Worm (Caenorhabditis elegans) whole organism, dauer: ENCODE data around the gene cutl-26.

Source experiments
- unc-62 ChIP-seq: sonication (generic microtip); optimal IDR thresholded peaks from 2 replicates; lab custom pipeline; 2017; ENCODE audit warnings: missing biosample characterization, missing genetic modification reagents, missing genetic modification characterization

cutl-26 gene

DNA sequence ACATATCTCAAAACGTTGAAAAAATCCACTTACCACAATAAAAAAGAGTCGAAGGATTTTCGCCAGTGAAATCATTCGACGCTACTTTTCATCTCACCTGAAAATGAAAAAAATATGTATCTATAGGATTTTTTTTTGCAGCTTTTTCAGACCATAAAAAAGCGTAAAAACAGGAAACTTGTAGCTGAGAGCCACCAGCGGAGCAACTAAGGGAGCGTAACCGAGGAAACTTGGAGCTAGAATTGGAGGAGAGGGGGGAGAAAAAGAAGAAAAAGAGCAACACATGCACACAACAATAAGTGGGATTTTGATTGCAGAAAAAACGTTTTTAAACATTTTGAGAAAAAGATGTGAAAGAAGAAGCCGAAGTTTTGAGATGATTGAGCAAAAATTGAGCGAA is at the start of gene cutl-26:
Gene cutl-26, minus strand, starts transcription at position 101 of the 400 bp plus-strand sequence.
- no peak for TF ChIP-seq unc-62 (GFP tag; lab: Kevin White, UChicago)

DNA sequence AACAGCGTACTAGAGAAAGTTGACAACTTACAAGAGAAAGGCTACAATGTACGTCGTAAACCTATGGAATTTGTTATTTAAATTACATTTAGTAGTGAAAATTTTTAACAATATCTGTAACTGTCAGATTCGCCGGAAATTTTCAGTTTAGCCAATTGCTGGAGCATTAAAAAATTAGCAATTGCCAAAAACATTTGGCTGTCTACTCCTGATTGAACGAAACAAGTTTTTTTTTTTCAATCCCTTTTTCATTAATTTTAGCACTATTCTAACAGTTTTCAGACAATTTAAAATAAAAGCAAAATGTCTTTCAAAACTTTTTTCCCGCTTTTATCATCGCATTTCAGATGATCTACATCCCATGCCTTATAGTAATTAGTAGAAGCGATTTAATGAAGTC is 49.4 kb upstream of the cutl-26 start:
- TF ChIP-seq unc-62 (GFP tag; lab: Kevin White, UChicago), result no peak

DNA sequence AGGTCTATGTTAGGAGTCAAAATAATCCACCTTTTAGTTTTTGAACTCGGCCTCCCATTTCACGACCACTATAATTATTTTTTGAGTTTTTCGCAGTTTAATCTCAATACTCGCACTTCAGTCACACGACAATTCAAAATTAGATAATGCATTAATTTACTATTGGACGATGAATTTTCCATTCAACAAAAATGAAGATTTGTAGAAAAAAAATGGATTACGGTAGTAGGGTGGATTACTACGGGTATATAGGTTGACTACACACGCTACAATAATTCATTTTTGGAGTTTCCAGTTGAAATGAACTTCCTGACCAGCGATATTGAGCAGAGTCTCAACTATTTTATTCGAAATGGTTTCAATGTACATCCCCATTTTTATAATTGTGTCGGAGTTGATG is 48.9 kb upstream of the cutl-26 start, which contains the start of gene srt-23:
Gene srt-23, plus strand, starts transcription at position 301 of the 400 bp plus-strand sequence.
- no peak for TF ChIP-seq unc-62 (GFP tag; lab: Kevin White, UChicago)

DNA sequence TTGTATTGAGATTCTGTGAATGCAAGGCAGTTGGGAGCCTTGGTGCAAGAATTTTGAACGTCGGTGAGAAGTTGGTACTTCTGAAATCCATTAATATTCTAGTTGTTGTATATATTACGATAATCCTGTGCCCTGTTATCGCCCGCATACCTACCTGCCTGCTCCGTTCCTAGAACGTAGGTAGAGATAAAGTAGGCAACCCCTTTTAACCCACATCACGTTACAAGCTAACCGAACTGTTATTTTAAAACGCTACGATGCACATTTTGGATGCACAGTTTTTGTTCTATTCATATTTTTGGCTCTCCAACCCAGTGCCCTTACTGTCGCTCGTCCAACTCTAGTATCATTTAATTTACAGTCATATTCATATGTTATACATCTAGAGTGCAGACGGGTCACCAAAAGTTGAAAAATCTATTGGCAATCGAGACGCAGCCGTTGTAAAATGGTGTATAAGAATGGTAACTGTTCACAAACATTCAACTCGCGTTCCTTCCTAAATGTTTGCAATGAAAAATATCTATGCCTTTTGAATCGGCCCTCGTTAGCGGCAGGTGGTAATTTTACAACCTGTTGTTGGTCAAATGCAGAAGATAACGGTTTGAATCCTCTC is 46.9 kb upstream of the cutl-26 start:
- TF ChIP-seq unc-62 (GFP tag; lab: Kevin White, UChicago), result no peak

DNA sequence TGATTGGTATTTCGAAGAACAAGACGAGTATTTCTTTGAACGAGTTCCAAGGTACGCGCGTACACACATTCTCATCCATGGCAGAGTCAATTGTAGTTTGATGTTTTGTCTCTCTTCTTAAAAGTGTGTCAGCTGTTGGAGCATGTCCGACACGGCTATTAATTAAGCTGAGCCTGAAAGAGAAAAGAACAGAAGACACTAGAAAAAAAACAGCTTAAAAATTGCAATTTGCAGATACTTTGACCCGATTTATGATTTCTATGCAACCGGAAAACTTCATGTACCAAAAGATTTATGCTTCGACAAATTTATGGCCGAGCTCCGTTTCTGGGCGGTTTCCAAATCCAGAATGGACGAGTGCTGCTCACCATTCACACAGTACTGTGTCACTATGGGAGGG is 42.0 kb upstream of the cutl-26 start:
- TF ChIP-seq unc-62 (GFP tag; lab: Kevin White, UChicago), result no peak

DNA sequence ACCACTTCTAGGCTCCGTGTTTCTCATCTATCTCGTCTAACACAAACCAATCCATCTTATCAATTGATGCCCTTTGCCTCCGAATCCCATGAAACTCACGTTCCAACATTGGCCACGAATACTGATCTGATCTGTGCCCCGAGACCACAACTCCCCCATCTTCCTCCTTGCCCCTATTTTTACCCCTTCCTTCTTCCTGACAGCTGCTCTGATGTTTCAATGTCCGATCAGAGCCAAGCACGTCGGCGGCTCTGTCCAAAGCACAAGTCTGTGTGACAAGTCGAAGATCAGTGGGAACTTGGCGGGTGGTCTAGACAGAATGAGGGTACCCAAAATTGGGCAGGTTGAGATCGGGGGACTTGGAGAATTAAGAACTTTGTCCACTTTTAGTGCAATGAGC is 38.8 kb upstream of the cutl-26 start:
- TF ChIP-seq unc-62 (GFP tag; lab: Kevin White, UChicago), result no peak

DNA sequence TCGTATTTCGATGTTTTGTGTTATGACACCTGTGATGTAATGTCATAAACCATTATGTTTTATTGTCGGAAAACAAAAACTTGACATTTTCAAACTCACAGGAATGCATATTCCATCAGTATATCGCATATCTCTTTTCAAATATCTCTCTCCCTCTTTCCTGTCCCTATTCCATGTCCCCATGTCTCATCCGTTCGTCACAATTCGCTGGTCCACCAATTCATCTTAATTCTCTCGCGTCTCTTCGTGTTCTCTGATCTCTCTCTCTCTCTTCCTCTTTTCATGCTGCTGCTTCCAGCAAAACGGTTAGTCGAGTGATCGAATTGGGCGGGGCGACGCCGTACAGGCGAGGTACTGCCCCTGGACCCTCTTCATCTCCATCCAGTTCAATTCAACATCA is 34.3 kb upstream of the cutl-26 start:
- TF ChIP-seq unc-62 (GFP tag; lab: Kevin White, UChicago), result no peak

DNA sequence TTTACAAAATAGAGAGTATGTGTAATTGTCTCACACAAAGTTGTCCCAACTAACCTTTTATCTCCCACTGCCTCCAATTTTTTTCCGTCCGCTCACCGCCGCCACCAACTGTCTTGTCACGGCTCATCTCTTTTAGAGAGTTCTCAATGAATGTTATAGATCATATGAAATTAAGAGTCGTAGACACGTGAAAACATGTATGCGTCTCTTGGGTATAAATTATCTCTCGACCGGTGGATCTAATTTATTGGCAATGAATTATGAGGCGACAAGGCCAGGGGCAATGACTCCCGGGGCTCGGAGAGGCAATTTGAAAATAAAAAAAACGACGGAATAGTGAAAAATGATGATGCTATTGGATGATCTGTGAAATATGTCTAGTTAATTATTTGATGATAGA is 33.1 kb upstream of the cutl-26 start:
- no peak for TF ChIP-seq unc-62 (GFP tag; lab: Kevin White, UChicago)

DNA sequence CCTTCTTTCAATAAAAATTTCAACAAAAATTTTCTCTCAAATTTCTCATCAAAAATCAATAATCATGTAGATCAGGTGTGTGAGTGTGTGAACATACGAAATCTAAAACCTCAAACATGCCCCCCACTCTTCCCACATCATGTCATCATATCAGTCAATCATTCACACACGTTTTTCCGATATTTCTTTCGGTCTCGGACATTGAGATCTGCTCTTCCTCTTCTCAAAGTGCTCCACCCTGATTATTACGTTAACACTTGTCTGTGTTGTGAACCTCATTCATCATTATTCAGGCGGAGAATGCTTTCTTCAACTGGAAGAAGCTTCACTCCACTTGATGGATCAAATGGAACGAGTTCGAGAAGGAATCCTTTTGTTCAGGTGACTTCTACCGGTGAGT is 28.9 kb upstream of the cutl-26 start, which contains the start of gene kvs-5:
Gene kvs-5, plus strand, starts transcription at position 301 of the 400 bp plus-strand sequence.
- TF ChIP-seq unc-62 (GFP tag; lab: Kevin White, UChicago), result no peak

DNA sequence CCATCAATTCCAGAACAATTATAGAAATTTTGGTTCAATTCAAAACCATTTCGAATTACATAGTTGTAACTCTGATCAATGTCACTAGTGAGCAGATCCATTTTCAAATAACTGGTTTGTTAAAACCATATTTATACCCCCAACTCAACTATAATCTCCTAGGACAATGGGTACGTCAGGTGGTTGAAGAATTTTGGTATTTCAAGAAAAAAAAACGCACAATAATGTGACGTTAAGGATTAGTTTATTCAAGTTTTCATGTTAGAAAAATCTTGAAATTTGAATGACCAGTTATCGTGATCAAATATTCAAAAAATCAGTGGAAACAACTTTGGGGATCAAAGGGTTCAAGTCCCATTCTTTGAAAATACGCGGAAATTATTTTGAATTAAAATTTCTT is 23.4 kb upstream of the cutl-26 start, which contains the start of gene srt-24:
Gene srt-24, minus strand, starts transcription at position 101 of the 400 bp plus-strand sequence.
- no peak for TF ChIP-seq unc-62 (GFP tag; lab: Kevin White, UChicago)

DNA sequence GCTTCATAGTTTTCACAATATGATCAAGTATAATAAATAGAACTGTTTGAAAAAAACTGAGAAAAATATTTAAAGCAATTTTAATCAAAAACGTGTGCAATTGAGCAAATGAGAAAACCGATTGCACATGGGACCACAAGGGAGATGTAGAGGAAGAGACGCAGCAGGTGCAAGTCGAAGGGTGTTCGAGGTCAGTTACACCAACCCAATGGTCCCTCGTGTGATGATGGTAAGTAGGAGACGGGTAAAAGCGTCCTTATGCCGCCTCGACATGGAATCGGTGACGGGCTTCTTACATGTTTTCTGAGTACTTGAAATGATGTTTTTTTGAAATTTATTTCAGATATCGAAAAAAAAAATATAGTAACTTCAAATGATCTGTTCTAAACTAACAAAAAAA is 20.6 kb upstream of the cutl-26 start, which contains the start of gene Y55F3C.9:
Gene Y55F3C.9, minus strand, starts transcription at position 101 of the 400 bp plus-strand sequence.
- TF ChIP-seq unc-62 (GFP tag; lab: Kevin White, UChicago), result no peak

DNA sequence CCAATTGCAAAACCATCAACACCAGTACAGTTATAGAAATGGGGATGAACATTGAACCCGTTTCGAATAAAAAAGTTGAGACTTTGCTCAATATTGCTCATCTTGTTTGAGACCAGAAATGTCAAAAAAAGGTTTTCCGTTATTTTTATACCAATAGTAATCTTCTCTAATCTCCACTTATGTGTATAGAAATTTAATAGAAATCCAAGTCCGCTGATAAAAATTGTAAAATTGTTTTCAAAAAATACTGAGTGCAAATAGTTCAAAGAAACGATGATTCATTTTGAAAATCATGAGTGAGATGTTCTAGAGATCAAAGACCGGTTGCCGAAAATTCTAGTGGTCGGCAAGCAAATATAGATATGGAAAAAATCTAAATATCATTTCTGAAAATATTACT is 11.8 kb upstream of the cutl-26 start, which contains the start of gene Y55F3C.10:
Gene Y55F3C.10, minus strand, starts transcription at position 101 of the 400 bp plus-strand sequence.
- TF ChIP-seq unc-62 (GFP tag; lab: Kevin White, UChicago), result no peak

DNA sequence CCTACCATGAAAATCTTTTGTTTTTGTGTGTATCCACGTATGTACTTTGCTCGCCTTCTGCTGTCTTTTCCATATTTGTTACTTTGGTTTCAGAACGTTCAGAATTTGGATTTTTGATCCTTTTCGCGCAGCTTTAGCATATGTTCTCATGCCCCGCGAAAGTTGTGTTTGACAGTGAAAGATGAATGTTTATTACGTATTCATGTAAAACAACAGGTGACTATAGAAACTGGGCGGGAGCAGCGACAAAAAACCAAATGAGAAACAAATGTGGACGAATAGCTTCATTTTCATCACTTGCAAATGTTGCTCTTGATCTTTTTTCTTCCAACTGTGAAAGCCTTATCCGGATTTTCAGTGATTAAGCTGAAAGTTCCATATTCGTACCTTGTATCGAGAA is 8.8 kb upstream of the cutl-26 start, which contains the start of gene clec-164:
Gene clec-164, plus strand, starts transcription at position 301 of the 400 bp plus-strand sequence.
- TF ChIP-seq unc-62 (GFP tag; lab: Kevin White, UChicago), result no peak

DNA sequence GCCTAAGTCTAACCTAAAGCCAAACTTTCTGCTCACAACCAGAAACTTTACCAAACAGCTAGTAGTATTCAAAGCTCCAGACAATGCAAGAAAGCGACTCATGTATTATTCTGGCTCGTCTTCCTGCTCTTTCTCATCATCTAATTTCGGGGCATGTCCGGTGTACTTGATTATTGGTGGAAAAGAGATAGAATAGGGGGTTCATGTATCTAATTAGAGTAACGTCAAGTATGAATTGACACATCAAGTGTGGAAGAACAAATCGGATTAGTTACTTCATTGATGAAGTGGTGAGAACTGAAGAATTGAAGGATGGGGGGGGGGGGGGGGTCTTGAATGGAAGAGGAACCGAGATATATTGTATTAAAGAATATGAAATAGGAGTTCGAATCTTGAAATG is 7.9 kb upstream of the cutl-26 start:
- no peak for TF ChIP-seq unc-62 (GFP tag; lab: Kevin White, UChicago)

DNA sequence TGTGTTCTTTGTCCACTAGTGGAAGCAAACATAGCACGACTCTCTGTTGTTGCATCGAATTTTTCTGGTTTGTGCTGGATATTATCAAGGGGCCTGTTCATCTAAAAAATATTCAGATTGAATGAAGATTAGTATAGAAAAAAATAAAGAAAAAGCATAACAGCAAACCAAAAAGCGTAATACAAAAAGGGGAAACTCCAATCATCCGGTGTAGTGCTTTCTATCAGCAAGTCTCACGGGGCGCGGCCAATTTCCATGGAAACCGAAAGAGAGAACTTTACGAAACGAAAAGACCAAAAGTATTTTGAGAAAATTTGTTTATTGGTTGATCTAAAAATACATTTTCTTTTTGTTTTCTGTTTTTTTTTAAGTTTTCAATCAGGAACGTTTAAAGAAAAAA is 9.2 kb downstream of the cutl-26 start, which contains the start of gene Y55F3C.17:
Gene Y55F3C.17, minus strand, starts transcription at position 101 of the 400 bp plus-strand sequence.
- TF ChIP-seq unc-62 (GFP tag; lab: Kevin White, UChicago), result no peak

DNA sequence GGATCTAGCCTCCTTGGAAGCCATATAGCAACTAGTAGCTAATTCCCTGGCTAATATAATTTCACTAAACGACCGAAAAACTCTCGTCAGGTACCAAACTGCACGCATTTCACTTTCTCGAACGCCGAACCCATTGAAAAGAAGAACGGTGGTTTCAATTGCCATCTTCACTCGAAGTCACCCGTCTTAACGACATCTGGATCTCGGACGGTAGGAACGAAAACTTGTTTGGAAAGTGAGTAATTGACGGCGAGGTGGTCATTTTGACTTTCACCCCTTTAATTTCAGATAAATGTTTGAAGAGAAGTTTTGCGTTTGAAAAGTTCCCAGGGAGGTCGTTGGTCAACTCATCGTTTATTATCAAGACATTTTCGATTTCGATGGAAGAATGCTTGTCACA is 22.8 kb downstream of the cutl-26 start:
- no peak for TF ChIP-seq unc-62 (GFP tag; lab: Kevin White, UChicago)

DNA sequence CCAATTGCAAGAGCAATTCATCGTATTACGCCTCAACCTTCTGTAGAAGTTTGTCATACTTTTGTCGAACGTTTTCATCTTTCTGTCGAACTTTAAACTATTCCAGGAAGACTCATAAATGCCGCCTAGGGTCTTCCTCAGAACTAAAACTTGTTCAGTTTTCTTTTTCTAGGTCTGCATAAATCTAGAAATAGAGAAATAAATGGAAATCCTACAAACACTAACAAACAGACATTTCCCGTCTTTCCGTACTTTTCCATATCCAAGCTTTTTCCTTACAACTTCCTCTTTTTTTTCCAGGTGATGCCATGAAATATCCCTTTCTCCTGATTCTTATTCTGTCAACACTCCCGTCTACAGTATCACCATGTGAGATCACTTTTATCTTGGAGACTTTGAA is 23.3 kb downstream of the cutl-26 start, which contains the start of gene cutl-28:
Gene cutl-28, plus strand, starts transcription at position 301 of the 400 bp plus-strand sequence.
- no peak for TF ChIP-seq unc-62 (GFP tag; lab: Kevin White, UChicago)
